Fruit fly (Drosophila melanogaster) whole organism, prepupa: ENCODE results near the gene Gycalpha99B.

Experiments
- Blimp-1 ChIP-seq: fragments of 200-800 bp; sonication (Bioruptor generic); optimal IDR thresholded peaks from 3 replicates; lab custom pipeline; 2017; ENCODE audit warnings: missing biosample characterization, missing genetic modification characterization, mild to moderate bottlenecking, moderate library complexity, missing genetic modification reagents
- CG10631 ChIP-seq: fragments of 200-800 bp; sonication (Bioruptor generic); optimal IDR thresholded peaks from 2 replicates; lab custom pipeline; 2016; ENCODE audit warnings: missing biosample characterization, missing genetic modification characterization
- CG10669 ChIP-seq: fragments of 200-800 bp; sonication (Bioruptor generic); optimal IDR thresholded peaks from 3 replicates; lab custom pipeline; 2018; ENCODE audit warnings: missing biosample characterization, mild to moderate bottlenecking, missing genetic modification characterization, moderate library complexity
- CG11294 ChIP-seq: fragments of 200-800 bp; sonication (Bioruptor generic); IDR thresholded peaks from 2 replicates; pipeline ENCODE4 v1.3.6; 2022; ENCODE audit warnings: missing biosample characterization, missing genetic modification characterization
- CG11902 ChIP-seq: fragments of 200-800 bp; sonication (Bioruptor generic); optimal IDR thresholded peaks from 3 replicates; lab custom pipeline; 2016; ENCODE audit warnings: missing biosample characterization, missing genetic modification characterization
- CG15336 ChIP-seq: fragments of 200-800 bp; sonication (Bioruptor generic); IDR thresholded peaks from 2 replicates; pipeline ENCODE4 v1.3.6; 2022; ENCODE audit warnings: missing biosample characterization, missing genetic modification characterization
- CG1621 ChIP-seq: fragments of 200-800 bp; sonication (Bioruptor generic); optimal IDR thresholded peaks from 3 replicates; lab custom pipeline; 2018; ENCODE audit warnings: missing biosample characterization, mild to moderate bottlenecking, missing genetic modification characterization
- CG16779 ChIP-seq: fragments of 200-800 bp; sonication (Bioruptor generic); optimal IDR thresholded peaks from 3 replicates; lab custom pipeline; 2017; ENCODE audit warnings: missing biosample characterization, mild to moderate bottlenecking, missing genetic modification characterization
- CG3032 ChIP-seq: fragments of 200-800 bp; optimal IDR thresholded peaks from 2 replicates; lab custom pipeline; 2019; ENCODE audit warnings: missing biosample characterization, mild to moderate bottlenecking, missing genetic modification characterization, moderate library complexity
- CG31627 ChIP-seq: fragments of 200-800 bp; sonication (Bioruptor generic); optimal IDR thresholded peaks from 3 replicates; lab custom pipeline; 2016; ENCODE audit warnings: missing biosample characterization, missing genetic modification characterization
- CG32006 ChIP-seq: fragments of 200-800 bp; sonication (Bioruptor generic); optimal IDR thresholded peaks from 3 replicates; lab custom pipeline; 2017; ENCODE audit warnings: missing biosample characterization, mild to moderate bottlenecking, missing genetic modification characterization
- CG34406 ChIP-seq: fragments of 200-800 bp; sonication (Bioruptor generic); optimal IDR thresholded peaks from 3 replicates; lab custom pipeline; 2016; ENCODE audit warnings: missing biosample characterization, missing genetic modification characterization
- CG3919 ChIP-seq: fragments of 200-800 bp; sonication (Bioruptor generic); optimal IDR thresholded peaks from 3 replicates; lab custom pipeline; 2016; ENCODE audit warnings: missing biosample characterization, missing genetic modification characterization
- CG4318 ChIP-seq: fragments of 200-800 bp; sonication (Bioruptor generic); optimal IDR thresholded peaks from 3 replicates; lab custom pipeline; 2017; ENCODE audit warnings: missing biosample characterization, mild to moderate bottlenecking, missing genetic modification characterization
- CG6163 ChIP-seq: fragments of 200-800 bp; sonication (Bioruptor generic); IDR thresholded peaks from 3 replicates; pipeline ENCODE4 v1.3.6; 2022; ENCODE audit warnings: missing biosample characterization, missing genetic modification characterization
- CG6276 ChIP-seq: fragments of 200-800 bp; sonication (Bioruptor generic); optimal IDR thresholded peaks from 2 replicates; lab custom pipeline; 2017; ENCODE audit warnings: missing biosample characterization, mild to moderate bottlenecking, missing genetic modification characterization
- CG6792 ChIP-seq: fragments of 200-800 bp; sonication (Bioruptor generic); optimal IDR thresholded peaks from 3 replicates; lab custom pipeline; 2016; ENCODE audit warnings: missing biosample characterization, missing genetic modification characterization
- CG6808 ChIP-seq: fragments of 200-800 bp; sonication (Bioruptor generic); optimal IDR thresholded peaks from 3 replicates; lab custom pipeline; 2017; ENCODE audit warnings: missing biosample characterization, missing genetic modification characterization, mild to moderate bottlenecking, moderate library complexity, missing genetic modification reagents
- CG6854 ChIP-seq: fragments of 200-800 bp; sonication (Bioruptor generic); optimal IDR thresholded peaks from 2 replicates; lab custom pipeline; 2017; ENCODE audit warnings: missing biosample characterization, mild to moderate bottlenecking, missing genetic modification characterization
- CG8119 ChIP-seq: fragments of 200-800 bp; sonication (Bioruptor generic); IDR thresholded peaks from 3 replicates; pipeline ENCODE4 v1.3.6; 2022; ENCODE audit warnings: missing biosample characterization, missing genetic modification characterization
- CG8632 ChIP-seq: fragments of 200-800 bp; sonication (Bioruptor generic); optimal IDR thresholded peaks from 3 replicates; lab custom pipeline; 2016; ENCODE audit warnings: missing biosample characterization, missing genetic modification characterization
- CG9139 ChIP-seq: fragments of 200-800 bp; sonication (Bioruptor generic); optimal IDR thresholded peaks from 3 replicates; lab custom pipeline; 2017; ENCODE audit warnings: missing biosample characterization, mild to moderate bottlenecking, missing genetic modification characterization
- Eip75B ChIP-seq: fragments of 200-800 bp; sonication (Bioruptor generic); optimal IDR thresholded peaks from 3 replicates; lab custom pipeline; 2016; ENCODE audit warnings: missing biosample characterization, missing genetic modification characterization
- Eip78C ChIP-seq: fragments of 200-800 bp; sonication (Bioruptor generic); peaks from one replicate; lab custom pipeline; 2016; ENCODE audit warnings: missing biosample characterization, missing genetic modification characterization
- Eip93F ChIP-seq: fragments of 200-800 bp; sonication (Bioruptor generic); optimal IDR thresholded peaks from 2 replicates; lab custom pipeline; 2016; ENCODE audit warnings: missing biosample characterization, mild to moderate bottlenecking, missing genetic modification characterization
- Gug ChIP-seq: fragments of 200-800 bp; sonication (Bioruptor generic); IDR thresholded peaks from 2 replicates; pipeline ENCODE4 v1.3.6; 2022; ENCODE audit warnings: missing biosample characterization, missing genetic modification characterization
- Hr38 ChIP-seq: sonication (Bioruptor generic); optimal IDR thresholded peaks from 2 replicates; lab custom pipeline; 2016; ENCODE audit warnings: missing biosample characterization, missing genetic modification characterization
- Hr39 ChIP-seq: fragments of 200-800 bp; sonication (Bioruptor generic); optimal IDR thresholded peaks from 2 replicates; lab custom pipeline; 2016; ENCODE audit warnings: missing biosample characterization, missing genetic modification characterization
- Hr4 ChIP-seq: fragments of 200-800 bp; sonication (Bioruptor generic); optimal IDR thresholded peaks from 3 replicates; lab custom pipeline; 2016; ENCODE audit warnings: missing biosample characterization, missing genetic modification characterization
- Lpt ChIP-seq: fragments of 200-800 bp; sonication (Bioruptor generic); optimal IDR thresholded peaks from 3 replicates; lab custom pipeline; 2016; ENCODE audit warnings: missing biosample characterization, missing genetic modification characterization
- OdsH ChIP-seq: fragments of 200-800 bp; sonication (Bioruptor generic); optimal IDR thresholded peaks from 3 replicates; lab custom pipeline; 2016; ENCODE audit warnings: missing biosample characterization, missing genetic modification characterization
- Sox102F ChIP-seq: fragments of 200-800 bp; sonication (Bioruptor generic); optimal IDR thresholded peaks from 2 replicates; lab custom pipeline; 2016; ENCODE audit warnings: missing biosample characterization, mild to moderate bottlenecking, missing genetic modification characterization
- achi ChIP-seq: fragments of 200-800 bp; sonication (Bioruptor generic); optimal IDR thresholded peaks from 3 replicates; lab custom pipeline; 2016; ENCODE audit warnings: missing biosample characterization, missing genetic modification characterization
- dac ChIP-seq: fragments of 200-800 bp; sonication (Bioruptor generic); optimal IDR thresholded peaks from 2 replicates; lab custom pipeline; 2017; ENCODE audit warnings: missing biosample characterization, mild to moderate bottlenecking, missing genetic modification characterization
- dsx ChIP-seq: fragments of 200-800 bp; optimal IDR thresholded peaks from 3 replicates; lab custom pipeline; 2019; ENCODE audit warnings: missing biosample characterization, mild to moderate bottlenecking, missing genetic modification characterization, moderate library complexity; ENCODE audit not compliant: poor library complexity, severe bottlenecking
- eg ChIP-seq: fragments of 200-800 bp; sonication (Bioruptor generic); IDR thresholded peaks from 3 replicates; pipeline ENCODE4 v1.3.6; 2022; ENCODE audit warnings: missing biosample characterization, missing genetic modification characterization
- esn ChIP-seq: fragments of 200-800 bp; sonication (Bioruptor generic); optimal IDR thresholded peaks from 2 replicates; lab custom pipeline; 2016; ENCODE audit warnings: missing biosample characterization, mild to moderate bottlenecking, missing genetic modification characterization, moderate library complexity
- fd59A ChIP-seq: fragments of 200-800 bp; sonication (Bioruptor generic); optimal IDR thresholded peaks from 2 replicates; lab custom pipeline; 2017; ENCODE audit warnings: missing biosample characterization, mild to moderate bottlenecking, missing genetic modification characterization, missing genetic modification reagents
- fkh ChIP-seq: fragments of 200-800 bp; sonication (Bioruptor generic); optimal IDR thresholded peaks from 3 replicates; lab custom pipeline; 2017; ENCODE audit warnings: missing biosample characterization, mild to moderate bottlenecking, missing genetic modification characterization, moderate library complexity
- pdm3 ChIP-seq: fragments of 200-800 bp; sonication (Bioruptor generic); optimal IDR thresholded peaks from 3 replicates; lab custom pipeline; 2016; ENCODE audit warnings: missing biosample characterization, missing genetic modification characterization
- salr ChIP-seq, 2 experiments: fragments of 200-800 bp; sonication (Bioruptor generic); optimal IDR thresholded peaks; 3 replicates each; lab custom pipeline; 2016 to 2018; ENCODE audit warnings: missing biosample characterization in 2 of 2, missing genetic modification characterization in 2 of 2, mild to moderate bottlenecking in 1 of 2
- spab ChIP-seq: fragments of 200-800 bp; sonication (Bioruptor generic); optimal IDR thresholded peaks from 2 replicates; lab custom pipeline; 2017; ENCODE audit warnings: missing biosample characterization, mild to moderate bottlenecking, missing genetic modification characterization, missing genetic modification reagents
- svp ChIP-seq: fragments of 200-800 bp; sonication (Bioruptor generic); peaks from one replicate; lab custom pipeline; 2016; ENCODE audit warnings: missing biosample characterization, missing genetic modification characterization
- topi ChIP-seq: fragments of 200-800 bp; sonication (Bioruptor generic); optimal IDR thresholded peaks from 3 replicates; lab custom pipeline; 2016; ENCODE audit warnings: missing biosample characterization, missing genetic modification characterization
- vri ChIP-seq: fragments of 200-800 bp; sonication (Bioruptor generic); optimal IDR thresholded peaks from 3 replicates; lab custom pipeline; 2016; ENCODE audit warnings: missing biosample characterization, mild to moderate bottlenecking, missing genetic modification characterization

The Gycalpha99B gene

DNA sequence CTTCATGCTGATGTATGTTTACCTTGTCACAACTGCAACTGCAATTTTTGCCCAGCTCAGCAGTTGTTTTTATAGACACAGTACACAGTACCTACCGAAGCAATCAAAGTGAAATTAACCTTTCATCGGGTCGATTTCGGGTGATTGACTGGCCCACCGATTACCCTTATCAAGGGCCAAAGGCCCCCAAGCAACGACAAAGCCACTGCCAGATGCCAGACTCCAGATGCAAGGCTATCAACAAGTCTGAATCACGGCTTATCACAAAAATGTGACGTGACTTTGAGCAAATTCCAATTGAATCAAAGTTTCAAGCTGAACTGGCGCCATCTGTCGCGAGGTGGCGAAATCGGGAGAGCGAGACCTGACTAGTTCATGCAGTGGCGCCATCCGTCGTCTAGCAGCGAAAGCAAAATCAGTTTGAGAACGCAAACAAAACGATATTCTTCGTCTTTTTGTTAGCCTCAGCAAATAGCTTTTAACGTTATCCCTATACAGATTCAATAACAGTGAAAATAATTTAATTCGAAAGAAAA lies 34.5 kb downstream of the Gycalpha99B start, which contains the start of gene Obp99b (continued):
- TF ChIP-seq spab (GFP tag; lab: Kevin White, UChicago) = peak; percentile 53
- TF ChIP-seq CG6808 = peak; percentile 68
- TF ChIP-seq salr (GFP tag; optimal IDR thresholded peaks at IDR 0.05; lab: Kevin White, UChicago) = peak in 1 of 2 experiments; percentile 74
- peak; percentile 66 for TF ChIP-seq topi (GFP tag; lab: Kevin White, UChicago)
- peak; percentile 48 for TF ChIP-seq CG9139 (GFP tag; lab: Kevin White, UChicago)
- TF ChIP-seq Blimp-1 (GFP tag; lab: Kevin White, UChicago) = no peak
- TF ChIP-seq CG1621 (tag; lab: Kevin White, UChicago) = peak; percentile 68
- TF ChIP-seq pdm3 (GFP tag; lab: Kevin White, UChicago) = peak; percentile 79
- TF ChIP-seq, all 60 proteins: peak for 52

DNA sequence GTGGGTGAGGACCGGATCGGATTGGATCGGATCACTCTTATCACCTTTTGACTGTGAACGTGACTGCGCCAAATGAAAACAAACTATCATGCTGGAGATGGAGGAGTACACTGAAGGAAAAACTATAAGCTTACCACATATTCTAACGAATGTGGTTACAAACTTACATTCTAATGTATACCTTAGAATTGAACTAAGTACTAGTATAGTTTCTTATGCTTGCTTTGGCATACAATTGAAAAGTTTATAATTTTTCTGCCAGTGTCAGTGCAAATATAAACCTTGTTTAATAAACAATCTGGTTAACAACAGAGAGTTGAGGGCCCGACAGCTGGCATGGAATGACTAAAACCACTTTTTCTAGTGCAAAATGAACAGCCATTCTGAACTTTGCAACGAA lies 35.2 kb downstream of the Gycalpha99B start:
- TF ChIP-seq Blimp-1 (GFP tag; lab: Kevin White, UChicago) (no peak), CG10631 (GFP tag; lab: Kevin White, UChicago) (no peak), svp (no peak), Gug (peak; percentile 47), CG11902 (no peak), Eip78C (GFP tag; lab: Kevin White, UChicago) (peak; percentile 5), CG3919 (peak; percentile 6), topi (GFP tag; lab: Kevin White, UChicago) (peak; percentile 6), CG15336 (GFP tag; lab: Robert Waterston, UW) (peak; percentile 63), CG16779 (tag; lab: Kevin White, UChicago) (no peak), CG32006 (GFP tag; lab: Kevin White, UChicago) (peak; percentile 47), Lpt (GFP tag; lab: Kevin White, UChicago) (peak; percentile 24), Eip93F (GFP tag; lab: Kevin White, UChicago) (no peak), Hr4 (peak; percentile 72), esn (GFP tag; lab: Kevin White, UChicago) (no peak), Sox102F (GFP tag; lab: Kevin White, UChicago) (no peak), CG3032 (tag; lab: Kevin White, UChicago) (peak; percentile 4), dsx (no peak), Hr38 (no peak), dac (GFP tag; lab: Kevin White, UChicago) (peak; percentile 27), CG8632 (GFP tag; lab: Kevin White, UChicago) (no peak), CG6276 (GFP tag; lab: Kevin White, UChicago) (peak; percentile 17), OdsH (GFP tag; lab: Kevin White, UChicago) (peak; percentile 24), CG34406 (no peak), fd59A (GFP tag; lab: Kevin White, UChicago) (no peak), CG6163 (GFP tag; lab: Robert Waterston, UW) (peak; percentile 45; the same call in 2 of the 3 replicates), CG11294 (GFP tag; lab: Robert Waterston, UW) (peak; percentile 33; the same call in 1 of the 2 replicates), CG4318 (GFP tag; lab: Kevin White, UChicago) (peak; percentile 55), eg (GFP tag; lab: Robert Waterston, UW) (peak; percentile 76), CG10669 (no peak), CG8119 (GFP tag; lab: Robert Waterston, UW) (peak; percentile 57; the same call in 2 of the 3 replicates), CG6792 (GFP tag; lab: Kevin White, UChicago) (no peak), Eip75B (GFP tag; lab: Kevin White, UChicago) (no peak), CG6854 (GFP tag; lab: Kevin White, UChicago) (no peak), vri (no peak), Hr39 (GFP tag; lab: Kevin White, UChicago) (peak; percentile 4), achi (GFP tag; lab: Kevin White, UChicago) (peak; percentile 15), CG31627 (no peak), fkh (peak; percentile 22)
